Comparison of ENCODE assay signal across 6 fruit fly cellular contexts in genomic region chrX:8092075-8092682, dm6.
TF ChIP-seq lines count a peak whose summit lies in the region.

No protein-coding gene starts in this region.

- TF ChIP-seq CTCF in whole organism, embryonic (GFP tag; optimal IDR thresholded peaks at IDR 0.05; lab: Kevin White, UChicago) = peak; percentile 61

TF ChIP-seq in whole organism, 6 proteins besides CTCF, POLR2A, EP300 and RAD21:
- TF ChIP-seq usp (GFP tag; optimal IDR thresholded peaks at IDR 0.05; lab: Kevin White, UChicago) (no peak), Dll (optimal IDR thresholded peaks at IDR 0.05; lab: Kevin White, UChicago) (peak; percentile 85)

TF ChIP-seq in whole organism, adult, 20 proteins besides CTCF, POLR2A, EP300 and RAD21 (continues in another document):
- TF ChIP-seq CG14711 (tag; optimal IDR thresholded peaks at IDR 0.05; lab: Kevin White, UChicago) (peak; percentile 91), CG5204 (GFP tag; optimal IDR thresholded peaks at IDR 0.05; lab: Kevin White, UChicago) (peak; percentile 91), kay (GFP tag; lab: Kevin White, UChicago; ENCODE audit: borderline replicate concordance) (no peak), CG7101 (tag; optimal IDR thresholded peaks at IDR 0.05; lab: Kevin White, UChicago) (peak; percentile 97), CG33017 (tag; optimal IDR thresholded peaks at IDR 0.05; lab: Kevin White, UChicago) (peak; percentile 94), cic (GFP tag; optimal IDR thresholded peaks at IDR 0.05; lab: Kevin White, UChicago) (peak; percentile 76), ovo (GFP tag; optimal IDR thresholded peaks at IDR 0.05; lab: Kevin White, UChicago) (peak; percentile 95), pad (GFP tag; optimal IDR thresholded peaks at IDR 0.05; lab: Kevin White, UChicago) (peak; percentile 84), bab1 (GFP tag; optimal IDR thresholded peaks at IDR 0.05; lab: Kevin White, UChicago) (peak; percentile 98), toe (GFP tag; optimal IDR thresholded peaks at IDR 0.05; lab: Kevin White, UChicago) (peak; percentile 90), CG11617 (GFP tag; optimal IDR thresholded peaks at IDR 0.05; lab: Kevin White, UChicago) (peak; percentile 98), CG7045 (GFP tag; optimal IDR thresholded peaks at IDR 0.05; lab: Kevin White, UChicago) (peak; percentile 95), CG1620 (GFP tag; optimal IDR thresholded peaks at IDR 0.05; lab: Kevin White, UChicago) (peak; percentile 95), tj (GFP tag; optimal IDR thresholded peaks at IDR 0.05; lab: Kevin White, UChicago) (peak; percentile 92), Mnt (GFP tag; optimal IDR thresholded peaks at IDR 0.05; lab: Kevin White, UChicago) (peak; percentile 88), Hr96 (GFP tag; optimal IDR thresholded peaks at IDR 0.05; lab: Kevin White, UChicago) (peak; percentile 95), CG12768 (GFP tag; optimal IDR thresholded peaks at IDR 0.05; lab: Kevin White, UChicago) (peak; percentile 97)

TF ChIP-seq in whole organism, embryonic, 481 proteins besides CTCF, POLR2A, EP300 and RAD21 (continues in another document):
- TF ChIP-seq sob (GFP tag; IDR thresholded peaks at IDR 0.05; lab: Robert Waterston, UW) (peak; percentile 92), MESR4 (GFP tag; optimal IDR thresholded peaks at IDR 0.05; lab: Kevin White, UChicago) (no peak), CG6175 (GFP tag; IDR thresholded peaks at IDR 0.05; lab: Robert Waterston, UW) (peak; percentile 68), Six4 (GFP tag; optimal IDR thresholded peaks at IDR 0.05; lab: Kevin White, UChicago) (peak; percentile 90), CG13296 (GFP tag; optimal IDR thresholded peaks at IDR 0.05; lab: Kevin White, UChicago) (peak; percentile 97), cg (GFP tag; optimal IDR thresholded peaks at IDR 0.05; lab: Kevin White, UChicago) (no peak), Bteb2 (GFP tag; optimal IDR thresholded peaks at IDR 0.05; lab: Kevin White, UChicago) (peak; percentile 85), CG42726 (GFP tag; IDR thresholded peaks at IDR 0.05; lab: Robert Waterston, UW; ENCODE audit: partially characterized antibody) (no peak), CG11504 (tag; optimal IDR thresholded peaks at IDR 0.05; lab: Kevin White, UChicago) (peak; percentile 96), grn (GFP tag; optimal IDR thresholded peaks at IDR 0.05; lab: Kevin White, UChicago) (peak; percentile 52), CG13123 (GFP tag; optimal IDR thresholded peaks at IDR 0.05; lab: Kevin White, UChicago) (peak; percentile 86), BtbVII (GFP tag; optimal IDR thresholded peaks at IDR 0.05; lab: Kevin White, UChicago) (peak; percentile 97), NK7.1 (GFP tag; optimal IDR thresholded peaks at IDR 0.05; lab: Kevin White, UChicago) (peak; percentile 63), CG4360 (GFP tag; IDR thresholded peaks at IDR 0.05; lab: Robert Waterston, UW) (peak; percentile 42; the same call in 1 of the 2 replicates), CG33557 (GFP tag; optimal IDR thresholded peaks at IDR 0.05; lab: Kevin White, UChicago) (peak; percentile 91), CG8290 (GFP tag; optimal IDR thresholded peaks at IDR 0.05; lab: Kevin White, UChicago) (peak; percentile 84), CG8290 (tag; optimal IDR thresholded peaks at IDR 0.05; lab: Kevin White, UChicago) (peak; percentile 44 to 77), hb (GFP tag; IDR thresholded peaks at IDR 0.05; lab: Robert Waterston, UW; ENCODE audit: partially characterized antibody) (no peak)

TF ChIP-seq in whole organism, prepupa, 60 proteins besides CTCF, POLR2A, EP300 and RAD21 (continues in another document):
- TF ChIP-seq CG8632 (GFP tag; optimal IDR thresholded peaks at IDR 0.05; lab: Kevin White, UChicago) (peak; percentile 96), CG1621 (tag; optimal IDR thresholded peaks at IDR 0.05; lab: Kevin White, UChicago) (peak; percentile 91), CG3919 (GFP tag; optimal IDR thresholded peaks at IDR 0.05; lab: Kevin White, UChicago) (peak; percentile 95), Ets96B (tag; optimal IDR thresholded peaks at IDR 0.05; lab: Kevin White, UChicago) (peak; percentile 95), CG32006 (GFP tag; optimal IDR thresholded peaks at IDR 0.05; lab: Kevin White, UChicago) (peak; percentile 97), dac (GFP tag; optimal IDR thresholded peaks at IDR 0.05; lab: Kevin White, UChicago) (peak; percentile 89), Eip93F (GFP tag; optimal IDR thresholded peaks at IDR 0.05; lab: Kevin White, UChicago) (peak; percentile 93), net (GFP tag; optimal IDR thresholded peaks at IDR 0.05; lab: Kevin White, UChicago) (peak; percentile 93), CG11762 (GFP tag; optimal IDR thresholded peaks at IDR 0.05; lab: Kevin White, UChicago; ENCODE audit: insufficient read depth) (peak; percentile 93), Sox14 (GFP tag; optimal IDR thresholded peaks at IDR 0.05; lab: Kevin White, UChicago) (peak; percentile 92), cyc (GFP tag; optimal IDR thresholded peaks at IDR 0.05; lab: Kevin White, UChicago) (peak; percentile 92), svp (GFP tag; lab: Kevin White, UChicago) (peak; percentile 97), CG6854 (GFP tag; optimal IDR thresholded peaks at IDR 0.05; lab: Kevin White, UChicago) (peak; percentile 91), fkh (GFP tag; optimal IDR thresholded peaks at IDR 0.05; lab: Kevin White, UChicago) (peak; percentile 61), CG16779 (tag; optimal IDR thresholded peaks at IDR 0.05; lab: Kevin White, UChicago) (peak; percentile 95), CG10669 (GFP tag; optimal IDR thresholded peaks at IDR 0.05; lab: Kevin White, UChicago) (peak; percentile 95), CG34406 (GFP tag; optimal IDR thresholded peaks at IDR 0.05; lab: Kevin White, UChicago) (peak; percentile 96), fd85E (GFP tag; optimal IDR thresholded peaks at IDR 0.05; lab: Kevin White, UChicago) (peak; percentile 68), spab (GFP tag; optimal IDR thresholded peaks at IDR 0.05; lab: Kevin White, UChicago) (peak; percentile 95)

TF ChIP-seq in whole organism, pupa, 21 proteins besides CTCF, POLR2A, EP300 and RAD21 (continues in another document):
- TF ChIP-seq Ets98B (GFP tag; IDR thresholded peaks at IDR 0.05; lab: Robert Waterston, UW) (peak; percentile 93), gl (tag; optimal IDR thresholded peaks at IDR 0.05; lab: Kevin White, UChicago) (peak; percentile 84), CG12605 (GFP tag; IDR thresholded peaks at IDR 0.05; lab: Robert Waterston, UW) (peak; percentile 90), Snoo (tag; optimal IDR thresholded peaks at IDR 0.05; lab: Kevin White, UChicago) (peak; percentile 94), fd96Ca (GFP tag; IDR thresholded peaks at IDR 0.05; lab: Robert Waterston, UW) (peak; percentile 72; the same call in 2 of the 3 replicates), CG15710 (tag; optimal IDR thresholded peaks at IDR 0.05; lab: Kevin White, UChicago) (peak; percentile 97), CG34367 (tag; optimal IDR thresholded peaks at IDR 0.05; lab: Kevin White, UChicago) (peak; percentile 92), CG8159 (tag; optimal IDR thresholded peaks at IDR 0.05; lab: Kevin White, UChicago) (peak; percentile 97), rn (GFP tag; IDR thresholded peaks at IDR 0.05; lab: Robert Waterston, UW) (peak; percentile 83), CG4496 (GFP tag; IDR thresholded peaks at IDR 0.05; lab: Robert Waterston, UW) (peak; percentile 95), CG13204 (GFP tag; optimal IDR thresholded peaks at IDR 0.05; lab: Kevin White, UChicago) (peak; percentile 87), CG10348 (GFP tag; IDR thresholded peaks at IDR 0.05; lab: Robert Waterston, UW) (peak; percentile 85), Pif1B (GFP tag; optimal IDR thresholded peaks at IDR 0.05; lab: Kevin White, UChicago) (peak; percentile 93), EcR (GFP tag; optimal IDR thresholded peaks at IDR 0.05; lab: Kevin White, UChicago) (no peak), CG17806 (tag; optimal IDR thresholded peaks at IDR 0.05; lab: Kevin White, UChicago) (peak; percentile 95), CG9948 (tag; optimal IDR thresholded peaks at IDR 0.05; lab: Kevin White, UChicago) (peak; percentile 95), D1 (tag; optimal IDR thresholded peaks at IDR 0.05; lab: Kevin White, UChicago) (peak; percentile 87), CG8301 (tag; optimal IDR thresholded peaks at IDR 0.05; lab: Kevin White, UChicago) (peak; percentile 95), Pif1A (GFP tag; optimal IDR thresholded peaks at IDR 0.05; lab: Kevin White, UChicago) (peak; percentile 91), CG14655 (GFP tag; optimal IDR thresholded peaks at IDR 0.05; lab: Kevin White, UChicago) (peak; percentile 98)

TF ChIP-seq in whole organism, wandering third instar larva, 38 proteins besides CTCF, POLR2A, EP300 and RAD21 (continues in another document):
- TF ChIP-seq HLH106 (tag; optimal IDR thresholded peaks at IDR 0.05; lab: Kevin White, UChicago) (peak; percentile 97), Dif (GFP tag; optimal IDR thresholded peaks at IDR 0.05; lab: Kevin White, UChicago; ENCODE audit: partially characterized antibody) (peak; percentile 90), woc (GFP tag; optimal IDR thresholded peaks at IDR 0.05; lab: Kevin White, UChicago) (peak; percentile 86), dmrt93B (GFP tag; optimal IDR thresholded peaks at IDR 0.05; lab: Kevin White, UChicago) (peak; percentile 95), CG32264 (GFP tag; optimal IDR thresholded peaks at IDR 0.05; lab: Kevin White, UChicago) (peak; percentile 53), jim (GFP tag; optimal IDR thresholded peaks at IDR 0.05; lab: Kevin White, UChicago) (no peak), sv (GFP tag; optimal IDR thresholded peaks at IDR 0.05; lab: Kevin White, UChicago) (peak; percentile 86), Myc (optimal IDR thresholded peaks at IDR 0.05; lab: Kevin White, UChicago) (no peak), sage (GFP tag; optimal IDR thresholded peaks at IDR 0.05; lab: Kevin White, UChicago) (peak; percentile 89), Abd-B (GFP tag; optimal IDR thresholded peaks at IDR 0.05; lab: Kevin White, UChicago) (no peak), ey (GFP tag; optimal IDR thresholded peaks at IDR 0.05; lab: Kevin White, UChicago) (peak; percentile 86), GATAd (GFP tag; optimal IDR thresholded peaks at IDR 0.05; lab: Kevin White, UChicago) (peak; percentile 9), foxo (GFP tag; optimal IDR thresholded peaks at IDR 0.05; lab: Kevin White, UChicago) (peak in 1 of 2 experiments; percentile 94), brk (GFP tag; optimal IDR thresholded peaks at IDR 0.05; lab: Kevin White, UChicago) (peak; percentile 81), dsf (GFP tag; optimal IDR thresholded peaks at IDR 0.05; lab: Kevin White, UChicago; ENCODE audit: borderline replicate concordance) (peak; percentile 29), rgr (GFP tag; optimal IDR thresholded peaks at IDR 0.05; lab: Kevin White, UChicago) (peak; percentile 91), h (GFP tag; optimal IDR thresholded peaks at IDR 0.05; lab: Kevin White, UChicago) (peak; percentile 93), br (GFP tag; optimal IDR thresholded peaks at IDR 0.05; lab: Kevin White, UChicago) (peak; percentile 89), OdsH (GFP tag; optimal IDR thresholded peaks at IDR 0.05; lab: Kevin White, UChicago) (peak; percentile 92), fru (GFP tag; optimal IDR thresholded peaks at IDR 0.05; lab: Kevin White, UChicago) (peak; percentile 89), Jra (GFP tag; optimal IDR thresholded peaks at IDR 0.05; lab: Kevin White, UChicago) (peak; percentile 36), tai (GFP tag; optimal IDR thresholded peaks at IDR 0.05; lab: Kevin White, UChicago) (peak; percentile 80)
